Worm (Caenorhabditis elegans) whole organism, L4 larva: ENCODE results near the gene F19G12.8.
A peak's percentile ranks its signal among the peaks of the same experiment; 100 is the strongest.

Source experiments
- R02D3.7 ChIP-seq: fragments of 150-350 bp; sonication (generic microtip); optimal IDR thresholded peaks from 3 replicates; lab custom pipeline; 2014; ENCODE audit warnings: missing biosample characterization, missing genetic modification characterization
- aly-2 ChIP-seq: sonication (generic microtip); optimal IDR thresholded peaks from 2 replicates; lab custom pipeline; 2018; ENCODE audit warnings: missing biosample characterization, missing genetic modification characterization
- ceh-28 ChIP-seq: fragments of 150-350 bp; optimal IDR thresholded peaks from 2 replicates; lab custom pipeline; 2014; ENCODE audit warnings: missing biosample characterization, missing genetic modification reagents, missing genetic modification characterization
- egl-43 ChIP-seq: fragments of 200-800 bp; sonication (Bioruptor generic); IDR thresholded peaks from 2 replicates; pipeline ENCODE4 v1.3.6; 2022; ENCODE audit warnings: missing genetic modification reagents, missing genetic modification characterization, missing compliant biosample characterization
- lin-13 ChIP-seq: fragments of 150-350 bp; optimal IDR thresholded peaks from 2 replicates; lab custom pipeline; 2014; ENCODE audit warnings: missing biosample characterization, missing genetic modification reagents, missing genetic modification characterization
- lin-39 ChIP-seq: fragments of 150-350 bp; optimal IDR thresholded peaks from 2 replicates; lab custom pipeline; 2014; ENCODE audit warnings: missing biosample characterization, missing genetic modification reagents, missing genetic modification characterization
- mes-2 ChIP-seq: sonication (generic microtip); optimal IDR thresholded peaks from 2 replicates; lab custom pipeline; 2016; ENCODE audit warnings: missing genotype, mild to moderate bottlenecking, missing genetic modification characterization, missing compliant biosample characterization; ENCODE audit not compliant: poor library complexity, severe bottlenecking
- pha-4 ChIP-seq, 2 experiments: fragments of 150-350 bp in 1 of 2; fragments of 200-800 bp in 1 of 2; sonication (Bioruptor generic) in 1 of 2; IDR thresholded peaks in 1 of 2; optimal IDR thresholded peaks in 1 of 2; 2 replicates each; pipeline versions ENCODE4 v1.3.6 to Lab custom; 2014 to 2022; ENCODE audit warnings: missing genetic modification characterization in 2 of 2, missing genetic modification reagents in 2 of 2, missing biosample characterization in 1 of 2, missing compliant biosample characterization in 1 of 2
- rbr-2 ChIP-seq: sonication (generic microtip); optimal IDR thresholded peaks from 2 replicates; lab custom pipeline; 2016; ENCODE audit warnings: missing genotype, missing genetic modification characterization, missing compliant biosample characterization
- zfp-3 ChIP-seq: fragments of 200-800 bp; sonication (Bioruptor generic); conservative IDR thresholded peaks from 2 replicates; pipeline ENCODE4 v1.3.6; 2022; ENCODE audit warnings: missing genetic modification reagents, missing genetic modification characterization, missing compliant biosample characterization
- zip-2 ChIP-seq: fragments of 150-350 bp; optimal IDR thresholded peaks from 2 replicates; lab custom pipeline; 2014; ENCODE audit warnings: missing biosample characterization, missing genetic modification characterization

- TF ChIP-seq lin-13 (GFP tag; lab: Kevin White, UChicago) = no peak
- no peak for TF ChIP-seq pha-4 (GFP tag; IDR thresholded peaks at IDR 0.05; lab: Robert Waterston, UW)
- no peak for TF ChIP-seq pha-4 (tag; optimal IDR thresholded peaks at IDR 0.05; lab: Kevin White, UChicago)
- no peak for TF ChIP-seq zfp-3 (GFP tag; lab: Robert Waterston, UW)
- no peak for TF ChIP-seq mes-2
- no peak for TF ChIP-seq lin-39 (tag; lab: Kevin White, UChicago)
- no peak for TF ChIP-seq aly-2 (tag; lab: Kevin White, UChicago)
- TF ChIP-seq rbr-2 (tag; lab: Kevin White, UChicago) = no peak
- no peak for TF ChIP-seq zip-2
- TF ChIP-seq ceh-28 (tag; lab: Kevin White, UChicago) = no peak
- peak; percentile 30; the same call in 1 of the 2 replicates for TF ChIP-seq egl-43 (GFP tag; lab: Robert Waterston, UW)
- no peak for TF ChIP-seq R02D3.7 (tag; lab: Kevin White, UChicago)
Observed at ce11 chrX:1383546-1383945, 33.6 kb upstream of the F19G12.8 start.
